Worm (Caenorhabditis elegans) whole organism, L1 larva: ENCODE measurements around the gene acs-7.

Experiments used
- F16B12.6 ChIP-seq: fragments of 150-350 bp; optimal IDR thresholded peaks from 2 replicates; lab custom pipeline; 2014; ENCODE audit warnings: missing biosample characterization, missing genetic modification characterization
- Y116A8C.19 ChIP-seq: sonication (generic microtip); optimal IDR thresholded peaks from 2 replicates; lab custom pipeline; 2016; ENCODE audit warnings: missing compliant biosample characterization, missing genetic modification characterization, borderline replicate concordance
- alr-1 ChIP-seq: fragments of 200-800 bp; sonication (Bioruptor generic); optimal IDR thresholded peaks from 2 replicates; lab custom pipeline; 2018; ENCODE audit warnings: borderline replicate concordance, mild to moderate bottlenecking, missing genetic modification characterization, missing compliant biosample characterization
- ceh-82 ChIP-seq, 3 experiments: fragments of 150-350 bp in 1 of 3; sonication (generic microtip) in 2 of 3; optimal IDR thresholded peaks; 2 replicates each; lab custom pipeline; 2014 to 2017; ENCODE audit warnings: missing biosample characterization in 3 of 3, missing genetic modification characterization in 3 of 3
- ces-1 ChIP-seq: fragments of 150-350 bp; optimal IDR thresholded peaks from 2 replicates; lab custom pipeline; 2014; ENCODE audit warnings: missing biosample characterization, missing genetic modification reagents, missing genetic modification characterization
- efl-1 ChIP-seq, 4 experiments: fragments of 150-350 bp; optimal IDR thresholded peaks in 3 of 4; peaks in 1 of 4; 1 replicate in 1 of 4; 2 replicates in 3 of 4; lab custom pipeline; 2014; ENCODE audit warnings: missing biosample characterization in 2 of 4, missing genetic modification characterization in 2 of 4, missing genetic modification reagents in 2 of 4
- fos-1 ChIP-seq: fragments of 150-350 bp; optimal IDR thresholded peaks from 2 replicates; lab custom pipeline; 2014; ENCODE audit warnings: missing biosample characterization, missing genetic modification characterization
- lin-13 ChIP-seq: fragments of 150-350 bp; optimal IDR thresholded peaks from 2 replicates; lab custom pipeline; 2014; ENCODE audit warnings: missing biosample characterization, missing genetic modification reagents, missing genetic modification characterization
- nhr-77 ChIP-seq: fragments of 150-350 bp; optimal IDR thresholded peaks from 2 replicates; lab custom pipeline; 2014; ENCODE audit warnings: missing biosample characterization, missing genetic modification characterization
- skn-1 ChIP-seq: fragments of 150-350 bp; optimal IDR thresholded peaks from 2 replicates; lab custom pipeline; 2014; ENCODE audit warnings: missing biosample characterization, missing genetic modification characterization
- tbx-2 ChIP-seq: sonication (generic microtip); optimal IDR thresholded peaks from 2 replicates; lab custom pipeline; 2016; ENCODE audit warnings: missing genetic modification characterization, missing compliant biosample characterization
- unc-62 ChIP-seq: fragments of 150-350 bp; optimal IDR thresholded peaks from 2 replicates; lab custom pipeline; 2014; ENCODE audit warnings: missing biosample characterization, missing genetic modification reagents, missing genetic modification characterization
- zag-1 ChIP-seq: fragments of 150-350 bp; optimal IDR thresholded peaks from 2 replicates; lab custom pipeline; 2014; ENCODE audit warnings: missing biosample characterization, missing genetic modification characterization
- ztf-11 ChIP-seq, 2 experiments: sonication (generic microtip); optimal IDR thresholded peaks; 2 replicates each; lab custom pipeline; 2016 to 2017; ENCODE audit warnings: missing genetic modification characterization in 2 of 2, missing biosample characterization in 1 of 2, missing compliant biosample characterization in 1 of 2

- TF ChIP-seq ces-1 (GFP tag; lab: Kevin White, UChicago) (no peak), nhr-77 (tag; lab: Kevin White, UChicago) (no peak), unc-62 (GFP tag; lab: Kevin White, UChicago) (no peak), Y116A8C.19 (tag; lab: Kevin White, UChicago) (no peak), tbx-2 (tag; lab: Kevin White, UChicago) (no peak), zag-1 (tag; lab: Kevin White, UChicago) (no peak), F16B12.6 (no peak), alr-1 (tag; lab: Kevin White, UChicago) (no peak), ztf-11 (tag; optimal IDR thresholded peaks at IDR 0.05; lab: Kevin White, UChicago) (no peak), efl-1 (optimal IDR thresholded peaks at IDR 0.05; lab: Kevin White, UChicago) (no peak), efl-1 (GFP tag; optimal IDR thresholded peaks at IDR 0.05 in 1 of 2; lab: Kevin White, UChicago) (peak in 1 of 2 experiments; percentile 20), lin-13 (GFP tag; lab: Kevin White, UChicago) (no peak), fos-1 (tag; lab: Kevin White, UChicago) (no peak), skn-1 (no peak), ceh-82 (tag; optimal IDR thresholded peaks at IDR 0.05; lab: Kevin White, UChicago) (no peak)
These were observed 15.0 kb downstream of the acs-7 start for ce11 chrII:9306835-9307234.
